Worm (Caenorhabditis elegans) whole organism, midembryonic: ENCODE data around the gene F13C5.1.

ENCODE experiments used
- T22C8.4 ChIP-seq: fragments of 200-800 bp; sonication (Bioruptor generic); IDR thresholded peaks from 2 replicates; pipeline ENCODE4 v1.3.6; 2022; ENCODE audit warnings: missing genetic modification characterization, missing compliant biosample characterization
- cog-1 ChIP-seq: sonication (generic microtip); optimal IDR thresholded peaks from 2 replicates; lab custom pipeline; 2016; ENCODE audit warnings: missing genetic modification characterization, missing compliant biosample characterization
- flt-1 ChIP-seq: fragments of 200-800 bp; sonication (Bioruptor generic); IDR thresholded peaks from 2 replicates; pipeline ENCODE4 v1.3.6; 2022; ENCODE audit warnings: missing genetic modification characterization, missing compliant biosample characterization
- klf-2 ChIP-seq: fragments of 200-800 bp; sonication (Bioruptor generic); conservative IDR thresholded peaks from 2 replicates; pipeline ENCODE4 v1.3.6; 2022; ENCODE audit warnings: missing genetic modification reagents, missing genetic modification characterization, missing compliant biosample characterization
- med-1 ChIP-seq: sonication (generic microtip); optimal IDR thresholded peaks from 2 replicates; lab custom pipeline; 2017; ENCODE audit warnings: missing genetic modification characterization, mild to moderate bottlenecking, missing compliant biosample characterization, antibody characterized with exemption, missing genetic modification reagents; ENCODE audit not compliant: insufficient read depth
- ref-1 ChIP-seq: fragments of 200-800 bp; sonication (Bioruptor generic); conservative IDR thresholded peaks from 2 replicates; pipeline ENCODE4 v1.3.6; 2022; ENCODE audit warnings: missing genetic modification reagents, missing genetic modification characterization, missing compliant biosample characterization
- tab-1 ChIP-seq: fragments of 200-800 bp; sonication (Bioruptor generic); IDR thresholded peaks from 2 replicates; pipeline ENCODE4 v1.3.6; 2022; ENCODE audit warnings: missing genetic modification characterization, missing compliant biosample characterization
- ztf-23 ChIP-seq: fragments of 200-800 bp; sonication (Bioruptor generic); IDR thresholded peaks from 2 replicates; pipeline ENCODE4 v1.3.6; 2022; ENCODE audit warnings: missing genetic modification reagents, missing genetic modification characterization, missing compliant biosample characterization
- ztf-29 ChIP-seq: fragments of 200-800 bp; sonication (Bioruptor generic); IDR thresholded peaks from 2 replicates; pipeline ENCODE4 v1.3.6; 2022; ENCODE audit warnings: missing genetic modification reagents, missing genetic modification characterization, missing compliant biosample characterization

Gene F13C5.1

ce11 chrX:609553-609952, 7.6 kb downstream of the F13C5.1 start:
- no peak for TF ChIP-seq T22C8.4 (GFP tag; lab: Robert Waterston, UW)
- no peak for TF ChIP-seq klf-2 (GFP tag; lab: Robert Waterston, UW)
- no peak for TF ChIP-seq ref-1 (GFP tag; lab: Robert Waterston, UW)
- TF ChIP-seq ztf-29 (GFP tag; lab: Robert Waterston, UW) = no peak
- no peak for TF ChIP-seq cog-1 (tag; lab: Kevin White, UChicago)
- TF ChIP-seq flt-1 = no peak
- TF ChIP-seq med-1 (GFP tag; lab: Kevin White, UChicago) = no peak

- TF ChIP-seq ref-1 (GFP tag; lab: Robert Waterston, UW) = no peak
- no peak for TF ChIP-seq cog-1 (tag; lab: Kevin White, UChicago)
- TF ChIP-seq ztf-23 = no peak
- TF ChIP-seq tab-1 (GFP tag; lab: Robert Waterston, UW) = no peak
- no peak for TF ChIP-seq T22C8.4 (GFP tag; lab: Robert Waterston, UW)
- TF ChIP-seq flt-1 = no peak
- no peak for TF ChIP-seq klf-2 (GFP tag; lab: Robert Waterston, UW)
- TF ChIP-seq med-1 (GFP tag; lab: Kevin White, UChicago) = no peak
- TF ChIP-seq ztf-29 (GFP tag; lab: Robert Waterston, UW) = no peak
These were observed 10.8 kb downstream of the F13C5.1 start for ce11 chrX:612783-613182.

- TF ChIP-seq ztf-23 (no peak), klf-2 (GFP tag; lab: Robert Waterston, UW) (no peak), flt-1 (no peak), tab-1 (GFP tag; lab: Robert Waterston, UW) (no peak), ref-1 (GFP tag; lab: Robert Waterston, UW) (no peak), ztf-29 (GFP tag; lab: Robert Waterston, UW) (no peak), T22C8.4 (GFP tag; lab: Robert Waterston, UW) (no peak), cog-1 (tag; lab: Kevin White, UChicago) (no peak), med-1 (GFP tag; lab: Kevin White, UChicago) (no peak)
These were observed 15.8 kb downstream of the F13C5.1 start for ce11 chrX:617730-618129.

ce11 chrX:621190-621589, 19.2 kb downstream of the F13C5.1 start, which contains the start of gene unc-96:
TSS of gene unc-96 (minus strand) at chrX:621290.
- TF ChIP-seq tab-1 (GFP tag; lab: Robert Waterston, UW) = no peak
- TF ChIP-seq flt-1 = no peak
- no peak for TF ChIP-seq klf-2 (GFP tag; lab: Robert Waterston, UW)
- no peak for TF ChIP-seq T22C8.4 (GFP tag; lab: Robert Waterston, UW)
- TF ChIP-seq med-1 (GFP tag; lab: Kevin White, UChicago) = no peak
- no peak for TF ChIP-seq ref-1 (GFP tag; lab: Robert Waterston, UW)
- TF ChIP-seq ztf-29 (GFP tag; lab: Robert Waterston, UW) = no peak
- no peak for TF ChIP-seq cog-1 (tag; lab: Kevin White, UChicago)
- no peak for TF ChIP-seq ztf-23

- TF ChIP-seq med-1 (GFP tag; lab: Kevin White, UChicago) (no peak), T22C8.4 (GFP tag; lab: Robert Waterston, UW) (no peak), tab-1 (GFP tag; lab: Robert Waterston, UW) (no peak), ref-1 (GFP tag; lab: Robert Waterston, UW) (no peak), flt-1 (no peak), klf-2 (GFP tag; lab: Robert Waterston, UW) (no peak), ztf-23 (no peak), cog-1 (tag; lab: Kevin White, UChicago) (no peak), ztf-29 (GFP tag; lab: Robert Waterston, UW) (no peak)
These were observed 19.7 kb downstream of the F13C5.1 start for ce11 chrX:621688-622087.

ce11 chrX:629134-629533, 27.2 kb downstream of the F13C5.1 start, which contains the start of gene M6.4:
TSS of gene M6.4 (plus strand) at chrX:629188.
- TF ChIP-seq tab-1 (GFP tag; lab: Robert Waterston, UW) (no peak), flt-1 (no peak), ref-1 (GFP tag; lab: Robert Waterston, UW) (no peak), ztf-23 (no peak), klf-2 (GFP tag; lab: Robert Waterston, UW) (no peak), cog-1 (tag; lab: Kevin White, UChicago) (no peak), med-1 (GFP tag; lab: Kevin White, UChicago) (no peak), ztf-29 (GFP tag; lab: Robert Waterston, UW) (no peak), T22C8.4 (GFP tag; lab: Robert Waterston, UW) (no peak)

- TF ChIP-seq med-1 (GFP tag; lab: Kevin White, UChicago) (no peak), ztf-29 (GFP tag; lab: Robert Waterston, UW) (no peak), ref-1 (GFP tag; lab: Robert Waterston, UW) (no peak), klf-2 (GFP tag; lab: Robert Waterston, UW) (no peak), T22C8.4 (GFP tag; lab: Robert Waterston, UW) (no peak), cog-1 (tag; lab: Kevin White, UChicago) (no peak), flt-1 (no peak), tab-1 (GFP tag; lab: Robert Waterston, UW) (no peak), ztf-23 (no peak)
These were observed 34.9 kb downstream of the F13C5.1 start, which contains the start of gene pha-2 for ce11 chrX:636893-637292. TSS of gene pha-2 (minus strand) at chrX:636993.

- TF ChIP-seq ztf-29 (GFP tag; lab: Robert Waterston, UW) = no peak
- TF ChIP-seq cog-1 (tag; lab: Kevin White, UChicago) = no peak
- TF ChIP-seq ref-1 (GFP tag; lab: Robert Waterston, UW) = no peak
- TF ChIP-seq flt-1 = no peak
These were observed 35.6 kb downstream of the F13C5.1 start for ce11 chrX:637588-637987.

ce11 chrX:641440-641839, 39.5 kb downstream of the F13C5.1 start, which contains the start of gene M6.11:
TSS of gene M6.11 (minus strand) at chrX:641540.
- no peak for TF ChIP-seq flt-1
- TF ChIP-seq ztf-29 (GFP tag; lab: Robert Waterston, UW) = no peak
- no peak for TF ChIP-seq T22C8.4 (GFP tag; lab: Robert Waterston, UW)
- TF ChIP-seq med-1 (GFP tag; lab: Kevin White, UChicago) = no peak
- TF ChIP-seq ref-1 (GFP tag; lab: Robert Waterston, UW) = no peak
- no peak for TF ChIP-seq cog-1 (tag; lab: Kevin White, UChicago)
- no peak for TF ChIP-seq klf-2 (GFP tag; lab: Robert Waterston, UW)
